Fruit fly (Drosophila melanogaster) whole organism, wandering third instar larva: Measurements from ENCODE around the gene CG15199.
"Not testable (repeated sequence)": the region's sequence is repeated elsewhere in the genome, so short reads cannot be mapped to it uniquely, and the experiment has no call there.

Experiments used
- Hr83 ChIP-seq: fragments of 200-300 bp; sonication (Bioruptor generic); optimal IDR thresholded peaks from 2 replicates; lab custom pipeline; 2016; ENCODE audit warnings: missing biosample characterization, mild to moderate bottlenecking, missing genetic modification characterization, moderate library complexity; ENCODE audit not compliant: poor library complexity, severe bottlenecking
- OdsH ChIP-seq: fragments of 200-800 bp; sonication (Bioruptor generic); optimal IDR thresholded peaks from 2 replicates; lab custom pipeline; 2016; ENCODE audit warnings: missing biosample characterization, mild to moderate bottlenecking, missing genetic modification characterization
- Rel ChIP-seq, 2 experiments: fragments of 200-800 bp; sonication (Bioruptor generic) in 1 of 2; optimal IDR thresholded peaks; 2 replicates in 1 of 2; 3 replicates in 1 of 2; lab custom pipeline; 2016 to 2019; ENCODE audit warnings: mild to moderate bottlenecking in 2 of 2, missing biosample characterization in 2 of 2, missing genetic modification characterization in 2 of 2, moderate library complexity in 1 of 2
- br ChIP-seq: fragments of 200-800 bp; sonication (Bioruptor generic); optimal IDR thresholded peaks from 2 replicates; lab custom pipeline; 2016; ENCODE audit warnings: missing biosample characterization, missing genetic modification characterization
- foxo ChIP-seq, 2 experiments: fragments of 200-800 bp; sonication (Bioruptor generic); optimal IDR thresholded peaks; 2 replicates in 1 of 2; 3 replicates in 1 of 2; lab custom pipeline; 2016 to 2017; ENCODE audit warnings: missing biosample characterization in 2 of 2, missing genetic modification characterization in 2 of 2
- h ChIP-seq: fragments of 200-800 bp; sonication (Bioruptor generic); optimal IDR thresholded peaks from 3 replicates; lab custom pipeline; 2016; ENCODE audit warnings: missing biosample characterization, mild to moderate bottlenecking, missing genetic modification characterization
- jim ChIP-seq: fragments of 175-275, 200-325 bp; sonication (Bioruptor generic); optimal IDR thresholded peaks from 2 replicates; lab custom pipeline; 2016; ENCODE audit warnings: missing biosample characterization, mild to moderate bottlenecking, missing genetic modification characterization
- psq ChIP-seq: fragments of 200-800 bp; sonication (Bioruptor generic); optimal IDR thresholded peaks from 3 replicates; lab custom pipeline; 2017; ENCODE audit warnings: missing biosample characterization, mild to moderate bottlenecking, missing genetic modification characterization, moderate library complexity
- usp ChIP-seq: fragments of >200 bp; optimal IDR thresholded peaks from 2 replicates; lab custom pipeline; 2017; ENCODE audit warnings: missing biosample characterization, missing genetic modification characterization
- woc ChIP-seq: sonication (Bioruptor generic); optimal IDR thresholded peaks from 2 replicates; lab custom pipeline; 2016; ENCODE audit warnings: missing biosample characterization, mild to moderate bottlenecking, missing genetic modification characterization

DNA sequence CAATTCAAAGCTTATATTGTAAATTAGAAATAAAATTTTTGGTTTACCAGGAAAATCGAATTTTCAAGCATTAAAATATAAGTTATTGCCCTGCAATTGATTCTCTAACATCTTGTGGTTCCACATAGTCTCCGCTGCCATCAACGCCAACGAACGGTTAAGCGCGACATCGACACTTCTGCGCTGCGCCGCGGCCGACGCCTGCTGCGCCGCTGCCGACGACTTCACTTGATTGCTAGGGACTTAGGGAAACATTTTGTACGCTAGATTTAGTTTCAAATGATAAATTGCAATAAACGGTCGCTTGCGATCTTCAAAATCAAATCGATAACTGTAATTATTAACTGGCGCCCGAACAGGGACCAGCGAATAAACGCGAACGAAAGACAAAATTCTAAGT, 45.7 kb downstream of the CG15199 start, which contains the start of gene CG42249:
- not testable (repeated sequence) for TF ChIP-seq usp (GFP tag; lab: Kevin White, UChicago); psq (GFP tag; lab: Kevin White, UChicago); OdsH (GFP tag; lab: Kevin White, UChicago); h; jim; Rel (GFP tag; optimal IDR thresholded peaks at IDR 0.05; lab: Kevin White, UChicago); Rel (tag; optimal IDR thresholded peaks at IDR 0.05; lab: Kevin White, UChicago); Hr83 (GFP tag; lab: Kevin White, UChicago); foxo (GFP tag; optimal IDR thresholded peaks at IDR 0.05; lab: Kevin White, UChicago); br (GFP tag; lab: Kevin White, UChicago); woc (GFP tag; lab: Kevin White, UChicago)
